Fruit fly (Drosophila melanogaster) whole organism, pupa: ENCODE data around the gene slp1.

ENCODE experiments used
- CG10348 ChIP-seq: fragments of 200-800 bp; sonication (Bioruptor generic); IDR thresholded peaks from 2 replicates; pipeline ENCODE4 v1.3.6; 2022; ENCODE audit warnings: missing biosample characterization, missing genetic modification characterization
- CG13204 ChIP-seq: fragments of 200-800 bp; sonication (Bioruptor generic); optimal IDR thresholded peaks from 2 replicates; lab custom pipeline; 2018; ENCODE audit warnings: missing biosample characterization, mild to moderate bottlenecking, missing genetic modification characterization, moderate library complexity
- CG14655 ChIP-seq: fragments of 200-800 bp; sonication (Bioruptor generic); optimal IDR thresholded peaks from 3 replicates; lab custom pipeline; 2017; ENCODE audit warnings: mild to moderate bottlenecking, missing biosample characterization, missing genetic modification reagents, missing genetic modification characterization
- CG32121 ChIP-seq: fragments of 200-800 bp; sonication (Bioruptor generic); IDR thresholded peaks from 2 replicates; pipeline ENCODE4 v1.3.6; 2022; ENCODE audit warnings: missing biosample characterization, missing genetic modification characterization
- CG8159 ChIP-seq: fragments of 200-800 bp; sonication (Bioruptor generic); optimal IDR thresholded peaks from 3 replicates; lab custom pipeline; 2018; ENCODE audit warnings: missing biosample characterization, mild to moderate bottlenecking, missing genetic modification characterization, moderate library complexity
- EcR ChIP-seq: fragments of 200-800 bp; sonication (Bioruptor generic); optimal IDR thresholded peaks from 3 replicates; lab custom pipeline; 2019; ENCODE audit warnings: missing biosample characterization, missing genetic modification characterization, mild to moderate bottlenecking, moderate library complexity, missing genetic modification reagents
- Ets98B ChIP-seq: fragments of 200-800 bp; sonication (Bioruptor generic); IDR thresholded peaks from 2 replicates; pipeline ENCODE4 v1.3.6; 2022; ENCODE audit warnings: missing biosample characterization, missing genetic modification characterization
- Snoo ChIP-seq: fragments of 200-800 bp; sonication (Bioruptor generic); optimal IDR thresholded peaks from 3 replicates; lab custom pipeline; 2017; ENCODE audit warnings: missing biosample characterization, mild to moderate bottlenecking, missing genetic modification characterization, inconsistent platforms
- gl ChIP-seq: fragments of 200-800 bp; sonication (Bioruptor generic); optimal IDR thresholded peaks from 2 replicates; lab custom pipeline; 2018; ENCODE audit warnings: missing biosample characterization, mild to moderate bottlenecking, missing genetic modification characterization

DNA sequence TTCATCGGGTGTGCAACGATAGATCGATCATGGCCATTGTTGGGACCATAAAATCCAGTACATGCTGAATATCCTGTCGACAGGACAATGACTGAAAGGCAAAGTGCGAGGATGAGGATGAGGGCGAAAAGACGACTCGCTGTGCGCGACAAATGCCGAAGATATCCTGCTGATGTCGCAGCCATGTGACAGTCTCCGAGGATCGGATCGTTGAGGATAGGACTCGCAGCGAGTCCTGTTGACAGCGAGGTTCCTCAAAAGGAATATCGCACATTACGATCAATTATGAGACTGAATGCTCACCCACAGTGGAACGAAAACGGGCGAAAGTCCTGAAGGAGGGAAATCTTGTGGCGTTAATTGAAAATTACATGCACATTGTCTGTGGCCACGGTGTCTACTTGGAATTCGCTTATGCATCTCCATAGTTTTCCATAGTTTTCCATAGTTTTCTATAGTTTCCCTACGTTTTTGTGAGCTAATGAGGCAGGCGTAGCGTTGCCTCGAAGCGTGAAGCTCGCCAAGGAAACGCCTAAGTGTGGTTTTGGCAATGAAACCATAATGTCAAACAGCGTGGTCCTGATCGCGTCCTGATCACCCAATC is 2.9 kb upstream of the slp1 start:
- TF ChIP-seq CG13204 (GFP tag; lab: Kevin White, UChicago) (no peak), EcR (no peak), gl (no peak), CG8159 (tag; lab: Kevin White, UChicago) (no peak), CG14655 (GFP tag; lab: Kevin White, UChicago) (no peak), Ets98B (GFP tag; lab: Robert Waterston, UW) (no peak), CG32121 (no peak), CG10348 (GFP tag; lab: Robert Waterston, UW) (no peak), Snoo (tag; lab: Kevin White, UChicago) (no peak)
